Fruit fly (Drosophila melanogaster) whole organism, embryonic: Measurements from ENCODE around the gene MtnD.

ENCODE experiments used
- Aef1 ChIP-seq: fragments of 200-800 bp; sonication (Bioruptor generic); IDR thresholded peaks from 3 replicates; pipeline ENCODE4 v1.3.6; 2022; ENCODE audit warnings: missing biosample characterization, missing genetic modification characterization
- BEAF-32 ChIP-seq: fragments of 200-800 bp; sonication (Bioruptor generic); optimal IDR thresholded peaks from 3 replicates; lab custom pipeline; 2017; ENCODE audit warnings: missing biosample characterization, missing genetic modification characterization, mild to moderate bottlenecking, moderate library complexity, missing genetic modification reagents
- CG11456 ChIP-seq: fragments of 200-800 bp; sonication (Bioruptor generic); IDR thresholded peaks from 3 replicates; pipeline ENCODE4 v1.3.6; 2022; ENCODE audit warnings: missing biosample characterization, missing genetic modification characterization
- CG11504 ChIP-seq: fragments of 200-800 bp; sonication (Bioruptor generic); optimal IDR thresholded peaks from 3 replicates; lab custom pipeline; 2019; ENCODE audit warnings: missing biosample characterization, mild to moderate bottlenecking, missing genetic modification characterization, moderate library complexity
- CG11696 ChIP-seq: fragments of 200-800 bp; sonication (Bioruptor generic); IDR thresholded peaks from 2 replicates; pipeline ENCODE4 v1.3.6; 2022; ENCODE audit warnings: missing biosample characterization, missing genetic modification characterization
- CG12155 ChIP-seq: fragments of 200-800 bp; sonication (Bioruptor generic); optimal IDR thresholded peaks from 3 replicates; lab custom pipeline; 2016; ENCODE audit warnings: missing biosample characterization, missing genetic modification characterization
- CG12659 ChIP-seq: fragments of 200-800 bp; sonication (Bioruptor generic); optimal IDR thresholded peaks from 3 replicates; lab custom pipeline; 2017; ENCODE audit warnings: mild to moderate bottlenecking, missing biosample characterization, missing genetic modification reagents, missing genetic modification characterization
- CG12769 ChIP-seq: fragments of 200-800 bp; sonication (Bioruptor generic); optimal IDR thresholded peaks from 2 replicates; lab custom pipeline; 2019; ENCODE audit warnings: missing biosample characterization, mild to moderate bottlenecking, missing genetic modification characterization, moderate library complexity
- CG13775 ChIP-seq: fragments of 200-800 bp; sonication (Bioruptor generic); optimal IDR thresholded peaks from 3 replicates; lab custom pipeline; 2017; ENCODE audit warnings: missing biosample characterization, mild to moderate bottlenecking, missing genetic modification characterization
- CG15601 ChIP-seq: fragments of 200-800 bp; sonication (Bioruptor generic); optimal IDR thresholded peaks from 3 replicates; lab custom pipeline; 2019; ENCODE audit warnings: missing biosample characterization, mild to moderate bottlenecking, missing genetic modification characterization, moderate library complexity
- CG17912 ChIP-seq: fragments of 200-800 bp; sonication (Bioruptor generic); optimal IDR thresholded peaks from 2 replicates; lab custom pipeline; 2018; ENCODE audit warnings: missing biosample characterization, mild to moderate bottlenecking, missing genetic modification characterization
- CG18599 ChIP-seq: fragments of 200-800 bp; sonication (Bioruptor generic); optimal IDR thresholded peaks from 3 replicates; lab custom pipeline; 2017; ENCODE audit warnings: missing biosample characterization, missing genetic modification characterization, mild to moderate bottlenecking, moderate library complexity, missing genetic modification reagents
- CG2120 ChIP-seq: fragments of 200-800 bp; sonication (Bioruptor generic); optimal IDR thresholded peaks from 3 replicates; lab custom pipeline; 2016; ENCODE audit warnings: missing biosample characterization, missing genetic modification characterization
- CG3281 ChIP-seq: fragments of 200-800 bp; sonication (Bioruptor generic); optimal IDR thresholded peaks from 3 replicates; lab custom pipeline; 2017; ENCODE audit warnings: missing biosample characterization, mild to moderate bottlenecking, missing genetic modification characterization
- CG4707 ChIP-seq: fragments of 200-800 bp; sonication (Bioruptor generic); optimal IDR thresholded peaks from 2 replicates; lab custom pipeline; 2018; ENCODE audit warnings: missing biosample characterization, mild to moderate bottlenecking, missing genetic modification characterization, moderate library complexity
- CG6272 ChIP-seq: fragments of 200-800 bp; sonication (Bioruptor generic); IDR thresholded peaks from 2 replicates; pipeline ENCODE4 v1.3.6; 2022; ENCODE audit warnings: missing biosample characterization, missing genetic modification characterization
- CG8944 ChIP-seq: fragments of 200-800 bp; sonication (Bioruptor generic); optimal IDR thresholded peaks from 3 replicates; lab custom pipeline; 2016; ENCODE audit warnings: missing biosample characterization, missing genetic modification characterization
- CG9876 ChIP-seq: fragments of 200-800 bp; sonication (Bioruptor generic); optimal IDR thresholded peaks from 2 replicates; lab custom pipeline; 2016; ENCODE audit warnings: missing biosample characterization, missing genetic modification characterization
- Dp ChIP-seq: fragments of 200-800 bp; sonication (Bioruptor generic); optimal IDR thresholded peaks from 2 replicates; lab custom pipeline; 2018; ENCODE audit warnings: missing biosample characterization, mild to moderate bottlenecking, missing genetic modification characterization, moderate library complexity
- Drgx ChIP-seq: fragments of 200-800 bp; sonication (Bioruptor generic); IDR thresholded peaks from 2 replicates; pipeline ENCODE4 v1.3.6; 2022; ENCODE audit warnings: missing biosample characterization, missing genetic modification characterization
- E2f2 ChIP-seq: fragments of 200-800 bp; sonication (Bioruptor generic); IDR thresholded peaks from 2 replicates; pipeline ENCODE4 v1.3.6; 2022; ENCODE audit warnings: missing biosample characterization, missing genetic modification characterization
- Med ChIP-seq: fragments of 200-800 bp; sonication (Bioruptor generic); peaks from one replicate; lab custom pipeline; 2016; ENCODE audit warnings: missing biosample characterization, missing genetic modification characterization, mild to moderate bottlenecking, inconsistent platforms, moderate library complexity
- Meics ChIP-seq: fragments of 200-800 bp; sonication (Bioruptor generic); optimal IDR thresholded peaks from 2 replicates; lab custom pipeline; 2017; ENCODE audit warnings: missing biosample characterization, mild to moderate bottlenecking, missing genetic modification characterization
- NC2β ChIP-seq: fragments of 200-800 bp; sonication (Bioruptor generic); optimal IDR thresholded peaks from 2 replicates; lab custom pipeline; 2016; ENCODE audit warnings: missing biosample characterization, missing genetic modification characterization
- Nf-YB ChIP-seq: fragments of 200-800 bp; sonication (Bioruptor generic); optimal IDR thresholded peaks from 3 replicates; lab custom pipeline; 2019; ENCODE audit warnings: missing biosample characterization, mild to moderate bottlenecking, missing genetic modification characterization, moderate library complexity
- Nf-YC ChIP-seq: fragments of 200-800 bp; optimal IDR thresholded peaks from 3 replicates; lab custom pipeline; 2019; ENCODE audit warnings: missing biosample characterization, mild to moderate bottlenecking, missing genetic modification characterization, moderate library complexity
- Sin3A ChIP-seq: fragments of >200 bp; optimal IDR thresholded peaks from 2 replicates; lab custom pipeline; 2018
- Sox100B ChIP-seq: fragments of 200-800 bp; sonication (Bioruptor generic); optimal IDR thresholded peaks from 3 replicates; lab custom pipeline; 2018; ENCODE audit warnings: missing biosample characterization, mild to moderate bottlenecking, missing genetic modification characterization
- Ssrp ChIP-seq: fragments of 200-800 bp; sonication (Bioruptor generic); optimal IDR thresholded peaks from 2 replicates; lab custom pipeline; 2018; ENCODE audit warnings: missing biosample characterization, mild to moderate bottlenecking, missing genetic modification characterization, moderate library complexity
- Stat92E ChIP-seq, 3 experiments: fragments of >200 bp in 2 of 3; fragments of 200-800 bp in 1 of 3; sonication (Bioruptor generic) in 1 of 3; optimal IDR thresholded peaks; 2 replicates each; lab custom pipeline; 2017 to 2019; ENCODE audit warnings: missing biosample characterization in 3 of 3, missing genetic modification characterization in 3 of 3, mild to moderate bottlenecking in 1 of 3, moderate library complexity in 1 of 3
- Trl ChIP-seq, 3 experiments: fragments of >200 bp in 2 of 3; fragments of 200-800 bp in 1 of 3; sonication (Bioruptor generic) in 1 of 3; optimal IDR thresholded peaks; 2 replicates in 1 of 3; 3 replicates in 2 of 3; lab custom pipeline; 2016 to 2017; ENCODE audit warnings: missing biosample characterization in 1 of 3, missing genetic modification characterization in 1 of 3
- ash1 ChIP-seq: fragments of 200-800 bp; sonication (Bioruptor generic); optimal IDR thresholded peaks from 2 replicates; lab custom pipeline; 2018; ENCODE audit warnings: missing biosample characterization, mild to moderate bottlenecking, missing genetic modification characterization
- bab2 ChIP-seq: fragments of 200-800 bp; sonication (Bioruptor generic); optimal IDR thresholded peaks from 2 replicates; lab custom pipeline; 2016; ENCODE audit warnings: missing biosample characterization, missing genetic modification characterization
- crp ChIP-seq, 2 experiments: fragments of 200-800 bp; sonication (Bioruptor generic); optimal IDR thresholded peaks; 2 replicates in 1 of 2; 3 replicates in 1 of 2; lab custom pipeline; 2017; ENCODE audit warnings: missing biosample characterization in 2 of 2, missing genetic modification characterization in 2 of 2, mild to moderate bottlenecking in 1 of 2, moderate library complexity in 1 of 2
- cwo ChIP-seq: fragments of 200-800 bp; sonication (Bioruptor generic); optimal IDR thresholded peaks from 3 replicates; lab custom pipeline; 2017; ENCODE audit warnings: missing biosample characterization, missing genetic modification characterization, mild to moderate bottlenecking, moderate library complexity, missing genetic modification reagents
- disco-r ChIP-seq: fragments of 200-800 bp; sonication (Bioruptor generic); optimal IDR thresholded peaks from 2 replicates; lab custom pipeline; 2016; ENCODE audit warnings: missing biosample characterization, missing genetic modification characterization
- dmrt99B ChIP-seq: fragments of 200-800 bp; sonication (Bioruptor generic); optimal IDR thresholded peaks from 2 replicates; lab custom pipeline; 2018; ENCODE audit warnings: missing biosample characterization, mild to moderate bottlenecking, missing genetic modification characterization, moderate library complexity
- gce ChIP-seq: fragments of 200-800 bp; sonication (Bioruptor generic); IDR thresholded peaks from 3 replicates; pipeline ENCODE4 v1.3.6; 2022; ENCODE audit warnings: missing biosample characterization, missing genetic modification characterization
- gem ChIP-seq: fragments of 200-800 bp; sonication (Bioruptor generic); optimal IDR thresholded peaks from 2 replicates; lab custom pipeline; 2019; ENCODE audit warnings: missing biosample characterization, mild to moderate bottlenecking, missing genetic modification characterization, moderate library complexity
- insv ChIP-seq, 2 experiments: fragments of 200-800 bp; sonication (Bioruptor generic); optimal IDR thresholded peaks; 3 replicates each; lab custom pipeline; 2016 to 2018; ENCODE audit warnings: missing biosample characterization in 2 of 2, missing genetic modification characterization in 2 of 2
- inv ChIP-seq: fragments of 200-800 bp; sonication (Bioruptor generic); IDR thresholded peaks from 2 replicates; pipeline ENCODE4 v1.3.6; 2022; ENCODE audit warnings: missing biosample characterization, missing genetic modification characterization; ENCODE audit not compliant: partially characterized antibody
- lilli ChIP-seq: fragments of 200-800 bp; sonication (Bioruptor generic); optimal IDR thresholded peaks from 3 replicates; lab custom pipeline; 2016; ENCODE audit warnings: missing biosample characterization, missing genetic modification characterization
- lola ChIP-seq, 3 experiments: fragments of >200 bp in 2 of 3; fragments of 200-800 bp in 1 of 3; sonication (Bioruptor generic) in 1 of 3; optimal IDR thresholded peaks; 2 replicates each; lab custom pipeline; 2017 to 2019; ENCODE audit warnings: missing biosample characterization in 3 of 3, missing genetic modification characterization in 3 of 3, mild to moderate bottlenecking in 1 of 3, moderate library complexity in 1 of 3
- mam ChIP-seq: fragments of 200-800 bp; sonication (Bioruptor generic); optimal IDR thresholded peaks from 3 replicates; lab custom pipeline; 2016; ENCODE audit warnings: missing biosample characterization, missing genetic modification characterization
- org-1 ChIP-seq: fragments of 200-800 bp; sonication (Bioruptor generic); optimal IDR thresholded peaks from 2 replicates; lab custom pipeline; 2017; ENCODE audit warnings: missing biosample characterization, missing genetic modification characterization
- row ChIP-seq: fragments of 200-800 bp; sonication (Bioruptor generic); IDR thresholded peaks from 3 replicates; pipeline ENCODE4 v1.3.6; 2022; ENCODE audit warnings: missing biosample characterization, missing genetic modification characterization
- sug ChIP-seq: fragments of 200-800 bp; optimal IDR thresholded peaks from 2 replicates; lab custom pipeline; 2019; ENCODE audit warnings: missing biosample characterization, mild to moderate bottlenecking, missing genetic modification characterization, moderate library complexity
- unc-4 ChIP-seq: fragments of 200-800 bp; sonication (Bioruptor generic); IDR thresholded peaks from 2 replicates; pipeline ENCODE4 v1.3.6; 2022; ENCODE audit warnings: missing biosample characterization, missing genetic modification characterization; ENCODE audit not compliant: partially characterized antibody
- vvl ChIP-seq: fragments of 200-800 bp; sonication (Bioruptor generic); IDR thresholded peaks from 2 replicates; pipeline ENCODE4 v1.3.6; 2022; ENCODE audit warnings: missing biosample characterization, missing genetic modification characterization

MtnD gene

DNA sequence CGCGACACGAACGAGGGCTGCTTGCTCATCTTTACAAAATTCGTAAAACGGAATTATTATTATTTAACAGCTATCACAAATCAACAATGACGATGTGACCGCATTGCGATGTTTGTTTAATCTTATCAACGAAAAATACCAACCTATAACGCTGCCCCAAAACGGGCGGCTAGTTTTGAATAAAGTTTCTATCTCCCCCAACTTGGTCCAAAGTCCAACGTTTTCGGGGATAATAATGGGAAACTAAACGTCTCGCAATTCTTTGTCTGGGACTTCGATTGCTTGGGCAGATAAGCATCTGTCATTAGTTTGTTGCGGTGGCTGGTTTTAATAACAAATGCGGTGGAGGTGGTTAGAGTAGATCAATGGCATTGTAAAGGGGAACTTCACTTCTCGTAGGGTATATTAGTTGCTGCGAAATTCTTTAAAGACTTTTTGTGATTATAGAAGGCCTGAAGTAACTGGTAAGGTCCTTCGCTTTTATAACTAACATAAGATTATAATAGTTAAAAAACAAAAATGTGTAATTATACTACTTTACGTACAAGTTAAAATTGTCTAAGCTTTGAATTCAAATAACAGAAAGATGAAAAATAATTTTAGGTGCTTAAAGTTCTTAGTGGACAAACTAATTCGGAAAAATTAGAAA is 25.4 kb downstream of the MtnD start, which contains the start of gene CG15922 (continued):
- TF ChIP-seq vvl (GFP tag; lab: Robert Waterston, UW) (peak; percentile 27; the same call in 1 of the 2 replicates), CG17912 (GFP tag; lab: Kevin White, UChicago) (no peak), BEAF-32 (GFP tag; lab: Kevin White, UChicago) (peak; percentile 20), crp (GFP tag; optimal IDR thresholded peaks at IDR 0.05; lab: Kevin White, UChicago) (no peak), CG18599 (GFP tag; lab: Kevin White, UChicago) (peak; percentile 0), gce (GFP tag; lab: Robert Waterston, UW) (no peak), Aef1 (GFP tag; lab: Robert Waterston, UW) (peak; percentile 23; the same call in 1 of the 3 replicates), cwo (GFP tag; lab: Kevin White, UChicago) (peak; percentile 39), Dp (GFP tag; lab: Kevin White, UChicago) (peak; percentile 83), CG12659 (peak; percentile 13), org-1 (no peak), Sox100B (GFP tag; lab: Kevin White, UChicago) (peak; percentile 41), Meics (peak; percentile 28), CG11696 (no peak), Ssrp (tag; lab: Kevin White, UChicago) (peak; percentile 38), sug (peak; percentile 49), row (GFP tag; lab: Robert Waterston, UW) (no peak; the same call in 2 of the 3 replicates), inv (GFP tag; lab: Robert Waterston, UW) (no peak), Drgx (peak; percentile 16; the same call in 1 of the 2 replicates), bab2 (no peak), Sin3A (lab: Kevin White, UChicago) (no peak), CG15601 (tag; lab: Kevin White, UChicago) (peak; percentile 17), CG2120 (GFP tag; lab: Kevin White, UChicago) (peak; percentile 21), gem (tag; lab: Kevin White, UChicago) (peak; percentile 35), lilli (GFP tag; lab: Kevin White, UChicago) (peak; percentile 44), Nf-YB (no peak), E2f2 (GFP tag; lab: Robert Waterston, UW) (peak; percentile 86), NC2β (GFP tag; lab: Kevin White, UChicago) (no peak), CG3281 (GFP tag; lab: Kevin White, UChicago) (peak; percentile 3), CG6272 (GFP tag; lab: Robert Waterston, UW) (no peak), insv (GFP tag; optimal IDR thresholded peaks at IDR 0.05; lab: Kevin White, UChicago) (no peak), disco-r (GFP tag; lab: Kevin White, UChicago) (no peak), lola (GFP tag; optimal IDR thresholded peaks at IDR 0.05; lab: Kevin White, UChicago) (peak in 1 of 3 experiments; percentile 18), CG9876 (no peak), CG12155 (peak; percentile 1), CG11456 (GFP tag; lab: Robert Waterston, UW) (no peak), CG12769 (peak; percentile 12), CG13775 (GFP tag; lab: Kevin White, UChicago) (peak; percentile 22)

DNA sequence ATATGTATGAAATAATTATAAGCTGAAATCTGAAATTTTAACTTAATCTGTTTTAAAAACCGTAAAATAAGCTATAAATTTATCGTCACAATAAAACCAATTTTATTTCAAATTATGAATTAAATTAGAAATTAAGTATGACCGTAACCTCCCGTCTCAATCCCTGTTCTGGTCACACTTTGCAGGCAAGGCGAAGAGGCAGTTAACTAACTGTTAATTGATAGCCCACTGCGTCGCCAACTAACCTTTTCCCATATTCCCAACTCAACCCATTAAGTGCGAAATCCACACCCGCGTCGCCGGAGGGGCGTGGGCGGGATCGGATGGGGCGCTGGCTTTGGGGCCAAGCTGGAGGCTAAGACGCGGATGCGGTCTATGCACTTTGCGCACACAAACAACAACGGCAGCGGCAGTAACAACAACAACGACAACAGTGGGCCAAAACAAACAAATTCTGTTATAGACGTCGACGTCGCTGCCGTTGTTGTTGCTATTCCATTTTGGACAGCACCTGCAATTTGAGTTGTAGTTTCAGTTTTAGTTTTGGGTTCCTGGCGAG is 26.0 kb downstream of the MtnD start, which contains the start of gene CG5191:
TSS of gene CG5191 (plus strand) at position 198 of the 559 bp plus-strand sequence.
- TF ChIP-seq CG11504 (tag; lab: Kevin White, UChicago) (peak; percentile 33), unc-4 (GFP tag; lab: Robert Waterston, UW) (0 out of 2 replicates have a peak, but pooled peaks have one; percentile 31), dmrt99B (tag; lab: Kevin White, UChicago) (peak; percentile 16), row (GFP tag; lab: Robert Waterston, UW) (peak; percentile 77), Trl (optimal IDR thresholded peaks at IDR 0.05; lab: Kevin White, UChicago) (no peak), Trl (GFP tag; optimal IDR thresholded peaks at IDR 0.05; lab: Kevin White, UChicago) (no peak), Nf-YC (tag; lab: Kevin White, UChicago) (no peak), mam (no peak), CG8944 (GFP tag; lab: Kevin White, UChicago) (no peak), Stat92E (GFP tag; optimal IDR thresholded peaks at IDR 0.05; lab: Kevin White, UChicago) (peak in 1 of 3 experiments; percentile 20), CG4707 (GFP tag; lab: Kevin White, UChicago) (peak; percentile 97), ash1 (GFP tag; lab: Kevin White, UChicago) (no peak), Med (peak; percentile 4)
